Worm (Caenorhabditis elegans) whole organism, L3 larva: Measurements from ENCODE around the gene pwp-1.

Source experiments
- ceh-82 ChIP-seq: fragments of 150-350 bp; optimal IDR thresholded peaks from 2 replicates; lab custom pipeline; 2014; ENCODE audit warnings: missing biosample characterization, missing genetic modification characterization
- nhr-237 ChIP-seq: fragments of 150-350 bp; optimal IDR thresholded peaks from 2 replicates; lab custom pipeline; 2014; ENCODE audit warnings: missing biosample characterization, missing genetic modification characterization

ce11 chrIV:13243375-13243774 lies 7.0 kb upstream of the pwp-1 start, which contains the start of gene JC8.4:
- no peak for TF ChIP-seq nhr-237 (tag; lab: Kevin White, UChicago)
- no peak for TF ChIP-seq ceh-82
